Fruit fly (Drosophila melanogaster): ENCODE data around the gene AMPdeam.

The AMPdeam gene

dm6 chrX:13783958-13784907, 61.4 kb downstream of the AMPdeam start:
- TF ChIP-seq woc (GFP tag; optimal IDR thresholded peaks at IDR 0.05) (no peak), br (GFP tag; optimal IDR thresholded peaks at IDR 0.05) (no peak), fru (GFP tag; optimal IDR thresholded peaks at IDR 0.05) (peak; percentile 36), CG32264 (GFP tag; optimal IDR thresholded peaks at IDR 0.05) (no peak), HLH106 (tag; optimal IDR thresholded peaks at IDR 0.05) (no peak), Myc (optimal IDR thresholded peaks at IDR 0.05) (no peak), psq (GFP tag; optimal IDR thresholded peaks at IDR 0.05) (peak; percentile 68), h (GFP tag; optimal IDR thresholded peaks at IDR 0.05) (peak; percentile 14), CG9705 (GFP tag; optimal IDR thresholded peaks at IDR 0.05) (no peak), foxo (GFP tag; optimal IDR thresholded peaks at IDR 0.05) (peak in 1 of 2 experiments; percentile 38), pan (optimal IDR thresholded peaks at IDR 0.05) (no peak), ey (GFP tag; optimal IDR thresholded peaks at IDR 0.05) (peak; percentile 4)

dm6 chrX:13783534-13783949, 62.1 kb downstream of the AMPdeam start, which contains the start of gene inaE:
Gene inaE (plus strand): TSS chrX:13783714.
- TF ChIP-seq Myc (optimal IDR thresholded peaks at IDR 0.05) (no peak), Vsx2 (GFP tag; optimal IDR thresholded peaks at IDR 0.05; ENCODE audit: partially characterized antibody) (peak; percentile 9), Dif (GFP tag; optimal IDR thresholded peaks at IDR 0.05; ENCODE audit: partially characterized antibody) (peak; percentile 41), OdsH (GFP tag; optimal IDR thresholded peaks at IDR 0.05) (no peak), CG32264 (GFP tag; optimal IDR thresholded peaks at IDR 0.05) (no peak), CG9705 (GFP tag; optimal IDR thresholded peaks at IDR 0.05) (no peak), rgr (GFP tag; optimal IDR thresholded peaks at IDR 0.05) (peak; percentile 9), Dfd (GFP tag; optimal IDR thresholded peaks at IDR 0.05) (no peak), h (GFP tag; optimal IDR thresholded peaks at IDR 0.05) (peak; percentile 16), CrebA (GFP tag; optimal IDR thresholded peaks at IDR 0.05; ENCODE audit: borderline replicate concordance) (no peak), sage (GFP tag; optimal IDR thresholded peaks at IDR 0.05) (no peak), fru (GFP tag; optimal IDR thresholded peaks at IDR 0.05) (no peak), jim (GFP tag; optimal IDR thresholded peaks at IDR 0.05) (no peak), woc (GFP tag; optimal IDR thresholded peaks at IDR 0.05) (no peak), GATAd (GFP tag; optimal IDR thresholded peaks at IDR 0.05) (no peak), Jra (GFP tag; optimal IDR thresholded peaks at IDR 0.05) (no peak), psq (GFP tag; optimal IDR thresholded peaks at IDR 0.05) (no peak), dl (GFP tag; optimal IDR thresholded peaks at IDR 0.05; ENCODE audit: insufficient read depth in 1 of 2, partially characterized antibody in 2 of 2) (peak in 1 of 2 experiments; percentile 6), Rel (GFP tag; optimal IDR thresholded peaks at IDR 0.05) (no peak), Rel (tag; optimal IDR thresholded peaks at IDR 0.05) (peak; percentile 18), dsf (GFP tag; optimal IDR thresholded peaks at IDR 0.05; ENCODE audit: borderline replicate concordance) (no peak), Hr83 (GFP tag; optimal IDR thresholded peaks at IDR 0.05; ENCODE audit: poor library complexity, severe bottlenecking) (no peak), pan (optimal IDR thresholded peaks at IDR 0.05) (no peak), N (GFP tag; optimal IDR thresholded peaks at IDR 0.05) (peak; percentile 96), usp (GFP tag; optimal IDR thresholded peaks at IDR 0.05) (no peak), lola (GFP tag; optimal IDR thresholded peaks at IDR 0.05) (no peak), ey (GFP tag; optimal IDR thresholded peaks at IDR 0.05) (no peak), tai (GFP tag; optimal IDR thresholded peaks at IDR 0.05) (no peak), br (GFP tag; optimal IDR thresholded peaks at IDR 0.05) (no peak), brk (GFP tag; optimal IDR thresholded peaks at IDR 0.05) (no peak), foxo (GFP tag; optimal IDR thresholded peaks at IDR 0.05) (peak in 1 of 2 experiments; percentile 14), Abd-B (GFP tag; optimal IDR thresholded peaks at IDR 0.05) (peak; percentile 61), sv (GFP tag; optimal IDR thresholded peaks at IDR 0.05) (no peak), Hnf4 (GFP tag; optimal IDR thresholded peaks at IDR 0.05) (no peak), Hr78 (GFP tag; optimal IDR thresholded peaks at IDR 0.05) (peak; percentile 60), dmrt93B (GFP tag; optimal IDR thresholded peaks at IDR 0.05) (no peak), Mio (GFP tag; optimal IDR thresholded peaks at IDR 0.05) (no peak), Sp1 (GFP tag; optimal IDR thresholded peaks at IDR 0.05) (peak; percentile 26), HLH106 (tag; optimal IDR thresholded peaks at IDR 0.05) (no peak)
